Worm (Caenorhabditis elegans) whole organism, L2 larva: ENCODE results near the gene F26F2.3.

Experiments
- C34F6.9 ChIP-seq: fragments of 150-350 bp; optimal IDR thresholded peaks from 2 replicates; lab custom pipeline; 2014; ENCODE audit warnings: missing biosample characterization, missing genetic modification characterization
- F13H6.1 ChIP-seq: sonication (generic microtip); optimal IDR thresholded peaks from 2 replicates; lab custom pipeline; 2016; ENCODE audit warnings: missing genetic modification characterization, missing compliant biosample characterization
- R02D3.7 ChIP-seq: fragments of 150-350 bp; optimal IDR thresholded peaks from 2 replicates; lab custom pipeline; 2014; ENCODE audit warnings: missing biosample characterization, missing genetic modification characterization
- Y55F3AM.14 ChIP-seq: fragments of 200-800 bp; sonication (Bioruptor generic); optimal IDR thresholded peaks from 2 replicates; lab custom pipeline; 2018; ENCODE audit warnings: mild to moderate bottlenecking, missing genetic modification characterization, missing compliant biosample characterization
- alr-1 ChIP-seq: fragments of 150-350 bp; optimal IDR thresholded peaks from 2 replicates; lab custom pipeline; 2014; ENCODE audit warnings: missing biosample characterization, missing genetic modification characterization
- aly-2 ChIP-seq: fragments of 150-350 bp; optimal IDR thresholded peaks from 2 replicates; lab custom pipeline; 2014; ENCODE audit warnings: missing biosample characterization, missing genetic modification characterization
- ama-1 ChIP-seq: fragments of 150-350 bp; optimal IDR thresholded peaks from 2 replicates; lab custom pipeline; 2018; ENCODE audit warnings: inconsistent platforms
- ceh-16 ChIP-seq: fragments of 150-350 bp; optimal IDR thresholded peaks from 2 replicates; lab custom pipeline; 2014; ENCODE audit warnings: missing biosample characterization, missing genetic modification characterization
- ceh-82 ChIP-seq: fragments of 150-350 bp; optimal IDR thresholded peaks from 2 replicates; lab custom pipeline; 2014; ENCODE audit warnings: missing biosample characterization, missing genetic modification characterization
- crh-2 ChIP-seq: sonication (generic microtip); optimal IDR thresholded peaks from 2 replicates; lab custom pipeline; 2017; ENCODE audit warnings: missing biosample characterization, missing genetic modification characterization
- egl-27 ChIP-seq: sonication (generic microtip); optimal IDR thresholded peaks from 3 replicates; lab custom pipeline; 2017; ENCODE audit warnings: missing biosample characterization, missing genetic modification reagents, missing genetic modification characterization
- elt-3 ChIP-seq: sonication (generic microtip); optimal IDR thresholded peaks from 2 replicates; lab custom pipeline; 2017; ENCODE audit warnings: missing biosample characterization, missing genetic modification characterization
- fos-1 ChIP-seq: fragments of 150-350 bp; optimal IDR thresholded peaks from 2 replicates; lab custom pipeline; 2014; ENCODE audit warnings: missing biosample characterization, missing genetic modification characterization
- gmeb-1 ChIP-seq: fragments of 150-350 bp; optimal IDR thresholded peaks from 2 replicates; lab custom pipeline; 2014; ENCODE audit warnings: missing biosample characterization, missing genetic modification characterization
- lin-11 ChIP-seq: fragments of 150-350 bp; sonication (generic microtip); optimal IDR thresholded peaks from 2 replicates; lab custom pipeline; 2014; ENCODE audit warnings: missing biosample characterization, missing genetic modification characterization, inconsistent platforms, mixed read lengths
- lin-39 ChIP-seq: fragments of 150-350 bp; optimal IDR thresholded peaks from 2 replicates; lab custom pipeline; 2014; ENCODE audit warnings: missing biosample characterization, missing genetic modification reagents, missing genetic modification characterization
- lsy-2 ChIP-seq, 2 experiments: fragments of 150-350 bp in 1 of 2; sonication (generic microtip) in 1 of 2; optimal IDR thresholded peaks; 2 replicates each; lab custom pipeline; 2014 to 2017; ENCODE audit warnings: missing biosample characterization in 2 of 2, missing genetic modification characterization in 2 of 2
- mab-5 ChIP-seq: fragments of 150-350 bp; optimal IDR thresholded peaks from 2 replicates; lab custom pipeline; 2014; ENCODE audit warnings: missing biosample characterization, missing genetic modification characterization
- mdl-1 ChIP-seq, 2 experiments: fragments of 150-350 bp in 1 of 2; sonication (generic microtip) in 1 of 2; optimal IDR thresholded peaks; 2 replicates each; lab custom pipeline; 2017; ENCODE audit warnings: missing biosample characterization in 2 of 2, missing genetic modification characterization in 2 of 2
- nhr-10 ChIP-seq: sonication (generic microtip); optimal IDR thresholded peaks from 2 replicates; lab custom pipeline; 2017; ENCODE audit warnings: missing biosample characterization, missing genetic modification characterization
- nhr-11 ChIP-seq: fragments of 150-350 bp; optimal IDR thresholded peaks from 2 replicates; lab custom pipeline; 2014; ENCODE audit warnings: missing biosample characterization, missing genetic modification characterization
- nhr-21 ChIP-seq: fragments of 150-350 bp; optimal IDR thresholded peaks from 2 replicates; lab custom pipeline; 2014; ENCODE audit warnings: missing biosample characterization, missing genetic modification characterization
- nhr-237 ChIP-seq: fragments of 150-350 bp; optimal IDR thresholded peaks from 2 replicates; lab custom pipeline; 2014; ENCODE audit warnings: missing biosample characterization, missing genetic modification characterization
- nhr-25 ChIP-seq: fragments of 150-350 bp; sonication (generic microtip); optimal IDR thresholded peaks from 3 replicates; lab custom pipeline; 2014; ENCODE audit warnings: missing biosample characterization, missing genetic modification characterization
- nhr-6 ChIP-seq: fragments of 150-350 bp; optimal IDR thresholded peaks from 2 replicates; lab custom pipeline; 2014; ENCODE audit warnings: missing biosample characterization, missing genetic modification characterization
- nhr-77 ChIP-seq: fragments of 150-350 bp; optimal IDR thresholded peaks from 2 replicates; lab custom pipeline; 2014; ENCODE audit warnings: missing biosample characterization, missing genetic modification characterization
- sem-4 ChIP-seq: fragments of 150-350 bp; optimal IDR thresholded peaks from 2 replicates; lab custom pipeline; 2014; ENCODE audit warnings: missing biosample characterization, missing genetic modification reagents, missing genetic modification characterization
- skn-1 ChIP-seq: sonication (generic microtip); optimal IDR thresholded peaks from 2 replicates; lab custom pipeline; 2017; ENCODE audit warnings: missing biosample characterization, missing genetic modification characterization
- sma-3 ChIP-seq: sonication (generic microtip); optimal IDR thresholded peaks from 2 replicates; lab custom pipeline; 2016; ENCODE audit warnings: missing genetic modification reagents, missing genetic modification characterization, missing compliant biosample characterization
- sma-9 ChIP-seq, 2 experiments: fragments of 150-350 bp in 1 of 2; sonication (generic microtip) in 1 of 2; optimal IDR thresholded peaks; 2 replicates each; lab custom pipeline; 2014 to 2016; ENCODE audit warnings: missing genetic modification characterization in 2 of 2, mild to moderate bottlenecking in 1 of 2, missing biosample characterization in 1 of 2, missing compliant biosample characterization in 1 of 2, missing genetic modification reagents in 1 of 2, moderate library complexity in 1 of 2
- snpc-4 ChIP-seq: fragments of 150-350 bp; optimal IDR thresholded peaks from 2 replicates; lab custom pipeline; 2014; ENCODE audit warnings: missing biosample characterization, missing genetic modification characterization
- zag-1 ChIP-seq: fragments of 150-350 bp; optimal IDR thresholded peaks from 2 replicates; lab custom pipeline; 2014; ENCODE audit warnings: missing biosample characterization, missing genetic modification characterization
- ztf-4 ChIP-seq: fragments of 150-350 bp; optimal IDR thresholded peaks from 2 replicates; lab custom pipeline; 2014; ENCODE audit warnings: missing biosample characterization, missing genetic modification characterization

F26F2.3 gene

ce11 chrV:20566454-20566853 lies at the start of gene F26F2.3:
Gene F26F2.3, minus strand, starts transcription at chrV:20566554.
- TF ChIP-seq nhr-21 (tag; lab: Kevin White, UChicago) (no peak), lin-11 (no peak), elt-3 (tag; lab: Kevin White, UChicago) (no peak), ceh-16 (no peak), lin-39 (tag; lab: Kevin White, UChicago) (no peak), aly-2 (tag; lab: Kevin White, UChicago) (no peak), alr-1 (tag; lab: Kevin White, UChicago) (no peak), C34F6.9 (tag; lab: Kevin White, UChicago) (no peak), crh-2 (tag; lab: Kevin White, UChicago) (no peak), ceh-82 (tag; lab: Kevin White, UChicago) (no peak), nhr-25 (tag; lab: Kevin White, UChicago) (no peak)

ce11 chrV:20609494-20609893 lies 43.1 kb upstream of the F26F2.3 start, which contains the start of gene grd-2:
Gene grd-2, plus strand, starts transcription at chrV:20609794.
- TF ChIP-seq Y55F3AM.14 (GFP tag; lab: Kevin White, UChicago) (no peak), F13H6.1 (tag; lab: Kevin White, UChicago) (no peak), aly-2 (tag; lab: Kevin White, UChicago) (no peak), fos-1 (tag; lab: Kevin White, UChicago) (no peak), nhr-237 (tag; lab: Kevin White, UChicago) (no peak), nhr-11 (no peak), nhr-25 (tag; lab: Kevin White, UChicago) (no peak), mdl-1 (tag; optimal IDR thresholded peaks at IDR 0.05; lab: Kevin White, UChicago) (no peak), lsy-2 (tag; optimal IDR thresholded peaks at IDR 0.05; lab: Kevin White, UChicago) (no peak), egl-27 (tag; lab: Kevin White, UChicago) (no peak), zag-1 (tag; lab: Kevin White, UChicago) (no peak), sma-9 (GFP tag; optimal IDR thresholded peaks at IDR 0.05; lab: Kevin White, UChicago) (no peak), sma-9 (tag; optimal IDR thresholded peaks at IDR 0.05; lab: Kevin White, UChicago) (no peak), nhr-6 (tag; lab: Kevin White, UChicago) (no peak), snpc-4 (tag; lab: Kevin White, UChicago) (no peak)

- TF ChIP-seq sem-4 (tag; lab: Kevin White, UChicago) (no peak), Y55F3AM.14 (GFP tag; lab: Kevin White, UChicago) (no peak), sma-3 (GFP tag; lab: Kevin White, UChicago) (no peak)
Observed at ce11 chrV:20608688-20609087, 42.3 kb upstream of the F26F2.3 start, which contains the start of gene ttr-12. Gene ttr-12, minus strand, starts transcription at chrV:20608788.

ce11 chrV:20606617-20607016 lies 40.3 kb upstream of the F26F2.3 start, which contains the start of gene F46B3.23:
Gene F46B3.23, minus strand, starts transcription at chrV:20606717.
- TF ChIP-seq nhr-10 (tag; lab: Kevin White, UChicago) (no peak), sma-3 (GFP tag; lab: Kevin White, UChicago) (no peak), R02D3.7 (tag; lab: Kevin White, UChicago) (no peak), fos-1 (tag; lab: Kevin White, UChicago) (no peak), ama-1 (lab: Kevin White, UChicago) (no peak)

DNA sequence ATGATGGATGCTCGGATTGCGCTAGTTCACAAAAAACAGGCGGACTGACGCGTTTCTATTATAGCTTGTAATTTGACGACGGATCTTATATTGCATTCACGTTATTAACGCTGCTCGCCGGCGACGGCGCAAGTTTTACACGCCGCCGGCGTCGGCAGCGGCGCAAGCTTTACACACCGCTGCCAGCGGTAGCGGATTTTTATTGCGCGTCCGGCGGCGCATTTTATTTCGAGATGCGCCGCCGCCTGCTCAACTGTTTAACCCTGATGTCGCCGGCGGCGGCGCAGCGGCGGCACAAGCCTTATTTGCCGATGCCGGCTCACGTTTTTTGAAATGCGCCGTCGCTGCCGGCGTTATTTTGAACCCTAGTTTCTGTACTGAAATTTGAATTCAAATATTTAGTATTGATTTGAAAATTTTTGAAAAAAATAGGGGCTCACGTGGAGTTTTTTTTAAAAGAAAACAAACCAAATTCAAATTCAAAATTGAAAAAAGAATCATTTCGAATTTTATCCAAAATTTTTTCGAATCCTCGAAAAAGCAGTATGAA lies 38.3 kb upstream of the F26F2.3 start, which contains the start of gene ttr-57:
ttr-57 (plus strand) TSS at position 500 of the 550 bp plus-strand sequence.
- TF ChIP-seq gmeb-1, result no peak
- no peak for TF ChIP-seq nhr-77 (tag; lab: Kevin White, UChicago)
- no peak for TF ChIP-seq Y55F3AM.14 (GFP tag; lab: Kevin White, UChicago)
- no peak for TF ChIP-seq aly-2 (tag; lab: Kevin White, UChicago)
- TF ChIP-seq sma-3 (GFP tag; lab: Kevin White, UChicago), result no peak
- TF ChIP-seq ztf-4 (tag; lab: Kevin White, UChicago), result no peak
- no peak for TF ChIP-seq mab-5 (tag; lab: Kevin White, UChicago)
- no peak for TF ChIP-seq mdl-1 (tag; optimal IDR thresholded peaks at IDR 0.05; lab: Kevin White, UChicago)
- no peak for TF ChIP-seq ama-1 (lab: Kevin White, UChicago)
- no peak for TF ChIP-seq nhr-10 (tag; lab: Kevin White, UChicago)
- no peak for TF ChIP-seq skn-1 (tag; lab: Kevin White, UChicago)
